Worm (Caenorhabditis elegans) whole organism, mixed stage, embryonic: ENCODE results near the gene T04F8.2.

ENCODE experiments used
- hlh-1 ChIP-seq: fragments of 150-350 bp; optimal IDR thresholded peaks from 2 replicates; lab custom pipeline; 2014; ENCODE audit warnings: missing biosample characterization, missing genetic modification reagents, missing genetic modification characterization
- mep-1 ChIP-seq: fragments of 150-350 bp; optimal IDR thresholded peaks from 2 replicates; lab custom pipeline; 2017; ENCODE audit warnings: missing biosample characterization, missing genetic modification reagents, missing genetic modification characterization, inconsistent platforms
- nhr-76 ChIP-seq: sonication (generic microtip); optimal IDR thresholded peaks from 2 replicates; lab custom pipeline; 2017; ENCODE audit warnings: missing biosample characterization, missing genetic modification characterization
- unc-62 ChIP-seq: fragments of 150-350 bp; optimal IDR thresholded peaks from 2 replicates; lab custom pipeline; 2014; ENCODE audit warnings: missing biosample characterization, missing genetic modification reagents, missing genetic modification characterization

- no peak for TF ChIP-seq hlh-1
- no peak for TF ChIP-seq unc-62 (GFP tag; lab: Kevin White, UChicago)
- no peak for TF ChIP-seq mep-1 (tag; lab: Kevin White, UChicago)
- TF ChIP-seq nhr-76 (tag; lab: Kevin White, UChicago): no peak
These were observed 9.2 kb downstream of the T04F8.2 start, which contains the start of gene T04F8.8 for ce11 chrX:11647165-11647564.
